Worm (Caenorhabditis elegans) whole organism, L4 larva: ENCODE data around the gene B0024.3.

Experiments used
- aly-2 ChIP-seq: sonication (generic microtip); optimal IDR thresholded peaks from 2 replicates; lab custom pipeline; 2018; ENCODE audit warnings: missing biosample characterization, missing genetic modification characterization
- hmg-1.1 ChIP-seq: fragments of 200-800 bp; sonication (Bioruptor generic); IDR thresholded peaks from 2 replicates; pipeline ENCODE4 v1.3.6; 2022; ENCODE audit warnings: missing genetic modification reagents, missing genetic modification characterization, missing compliant biosample characterization
- mxl-2 ChIP-seq: fragments of 200-800 bp; sonication (Bioruptor generic); conservative IDR thresholded peaks from 2 replicates; pipeline ENCODE4 v1.3.6; 2022; ENCODE audit warnings: missing genetic modification reagents, missing genetic modification characterization, missing compliant biosample characterization
- zag-1 ChIP-seq: fragments of 150-350 bp; optimal IDR thresholded peaks from 2 replicates; lab custom pipeline; 2014; ENCODE audit warnings: missing biosample characterization, missing genetic modification characterization

DNA sequence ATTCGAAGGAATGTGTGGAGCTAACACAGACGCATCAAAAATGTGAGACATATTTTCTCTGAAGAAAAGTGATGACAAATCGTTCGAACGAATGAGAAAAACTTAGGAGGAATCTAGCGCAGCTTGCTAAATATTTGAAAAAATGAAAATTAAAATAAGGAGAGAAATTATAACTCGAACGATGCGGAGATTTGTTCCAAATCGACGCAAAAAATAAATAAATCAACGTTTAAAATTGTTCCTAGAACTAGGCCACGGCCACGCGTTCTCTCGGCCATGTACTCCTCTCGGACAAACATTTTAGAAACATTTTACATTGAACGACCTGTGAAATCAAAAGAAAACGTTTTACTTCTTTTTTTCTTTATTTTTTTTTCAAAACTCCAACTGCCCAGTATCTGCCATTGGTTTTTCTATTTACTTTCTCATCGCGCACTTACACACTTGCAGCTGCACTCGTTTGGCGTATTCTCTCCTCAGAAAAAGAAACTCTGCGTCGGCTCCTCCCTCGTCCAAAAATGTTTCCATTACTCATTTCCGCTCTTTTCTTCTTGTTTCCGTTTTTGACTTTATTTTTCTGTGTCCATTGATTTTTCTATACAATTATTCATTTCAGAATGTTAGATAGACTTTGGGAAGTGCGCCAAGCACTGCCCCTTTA is 32.9 kb downstream of the B0024.3 start, which contains the start of the genes gna-1 and B0024.13:
- TF ChIP-seq mxl-2 (no peak), hmg-1.1 (GFP tag; lab: Robert Waterston, UW) (no peak), zag-1 (tag; lab: Kevin White, UChicago) (no peak), aly-2 (no peak)
